Worm (Caenorhabditis elegans) whole organism, young adult: Measurements from ENCODE around the gene dhs-15.

Source experiments
- C17E4.6 ChIP-seq: fragments of 200-800 bp; sonication (Bioruptor generic); IDR thresholded peaks from 2 replicates; pipeline ENCODE4 v1.3.6; 2022; ENCODE audit warnings: missing genetic modification reagents, missing genetic modification characterization, missing compliant biosample characterization
- hmg-20 ChIP-seq: fragments of 200-800 bp; sonication (Bioruptor generic); IDR thresholded peaks from 2 replicates; pipeline ENCODE4 v1.3.6; 2022; ENCODE audit warnings: missing genetic modification reagents, missing genetic modification characterization, missing compliant biosample characterization
- lir-1 ChIP-seq: fragments of 200-800 bp; sonication (Bioruptor generic); conservative IDR thresholded peaks from 2 replicates; pipeline ENCODE4 v1.3.6; 2022; ENCODE audit warnings: missing genetic modification reagents, missing genetic modification characterization, missing compliant biosample characterization
- nhr-80 ChIP-seq: sonication (generic microtip); optimal IDR thresholded peaks from 2 replicates; lab custom pipeline; 2016; ENCODE audit warnings: missing genetic modification characterization, missing compliant biosample characterization
- pha-4 ChIP-seq: fragments of 150-350 bp; sonication (generic microtip); optimal IDR thresholded peaks from 2 replicates; lab custom pipeline; 2014; ENCODE audit warnings: missing biosample characterization, missing genetic modification reagents, missing genetic modification characterization
- unc-62 ChIP-seq: fragments of 150-350 bp; optimal IDR thresholded peaks from 2 replicates; lab custom pipeline; 2014; ENCODE audit warnings: missing biosample characterization, missing genetic modification reagents, missing genetic modification characterization
- ztf-26 ChIP-seq: sonication (generic microtip); optimal IDR thresholded peaks from 2 replicates; lab custom pipeline; 2017; ENCODE audit warnings: missing genetic modification characterization, missing compliant biosample characterization

DNA sequence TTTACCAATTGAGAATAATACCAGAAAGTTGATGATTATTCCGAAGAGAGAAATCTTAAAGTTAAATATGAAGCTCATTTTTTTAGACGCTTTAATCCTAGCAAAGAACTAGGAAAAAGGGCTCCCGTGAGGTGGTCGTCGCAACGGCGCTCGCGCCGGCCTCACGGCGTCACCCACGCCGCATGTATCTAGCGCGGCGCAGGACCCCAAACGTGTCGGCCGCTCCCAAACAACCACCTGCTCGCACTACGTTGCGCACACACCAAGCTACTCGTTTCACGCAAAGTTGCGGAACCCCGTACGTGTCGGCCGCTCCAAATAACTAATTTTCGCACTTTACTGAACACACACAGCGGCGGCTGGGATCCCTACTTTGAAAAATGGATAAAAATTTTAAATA, 23.2 kb downstream of the dhs-15 start:
- no peak for TF ChIP-seq hmg-20
- no peak for TF ChIP-seq pha-4
- no peak for TF ChIP-seq ztf-26 (tag; lab: Kevin White, UChicago)
- no peak for TF ChIP-seq nhr-80 (tag; lab: Kevin White, UChicago)
- no peak for TF ChIP-seq unc-62 (GFP tag; lab: Kevin White, UChicago)
- no peak for TF ChIP-seq C17E4.6 (GFP tag; lab: Robert Waterston, UW)
- TF ChIP-seq lir-1, result no peak
